Worm (Caenorhabditis elegans): ENCODE data around the gene T07G12.2.
A peak's percentile ranks its signal among the peaks of the same experiment; 100 is the strongest.

T07G12.2 gene

DNA sequence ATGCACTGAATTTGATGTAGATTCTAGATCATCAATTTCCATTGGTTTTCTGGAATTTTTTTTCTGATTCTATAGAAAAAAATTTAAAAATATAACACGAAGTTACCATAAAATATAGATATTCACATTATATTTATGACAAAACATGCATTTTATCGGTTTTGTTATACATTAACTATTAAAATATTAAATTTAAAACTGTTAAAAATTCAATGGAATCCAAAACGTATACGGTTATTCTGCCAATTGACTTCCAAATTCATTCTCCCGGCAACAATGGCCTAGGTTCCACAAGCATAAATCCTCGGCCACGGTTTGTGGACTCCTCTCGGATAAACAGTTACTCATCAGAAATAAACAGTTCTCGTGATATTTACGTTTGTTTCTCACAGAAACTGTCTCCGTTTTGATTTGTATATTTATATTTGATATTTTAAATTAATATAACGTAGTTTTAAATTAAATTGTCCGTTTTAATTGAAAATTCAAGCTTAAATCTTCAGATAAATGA lies 46.8 kb upstream of the T07G12.2 start, which contains the start of the genes F01D4.5 and ced-5 (continued):
- TF ChIP-seq snpc-4 (tag; optimal IDR thresholded peaks at IDR 0.05) (peak; percentile 83), C04F5.9 (tag; optimal IDR thresholded peaks at IDR 0.05) (peak; percentile 92), rnt-1 (tag; optimal IDR thresholded peaks at IDR 0.05) (peak; percentile 100), blmp-1 (tag; optimal IDR thresholded peaks at IDR 0.05) (peak; percentile 54), ceh-90 (tag; optimal IDR thresholded peaks at IDR 0.05) (peak; percentile 99), nhr-28 (tag; optimal IDR thresholded peaks at IDR 0.05) (no peak), mef-2 (tag; optimal IDR thresholded peaks at IDR 0.05) (no peak), alr-1 (tag; optimal IDR thresholded peaks at IDR 0.05; ENCODE audit: borderline replicate concordance) (no peak), nhr-19 (GFP tag; conservative IDR thresholded peaks at IDR 0.05) (peak; percentile 92), pax-3 (tag; optimal IDR thresholded peaks at IDR 0.05) (peak; percentile 95), vab-15 (tag; optimal IDR thresholded peaks at IDR 0.05) (peak; percentile 4), C34B4.2 (tag; optimal IDR thresholded peaks at IDR 0.05) (peak; percentile 35), ets-5 (GFP tag; IDR thresholded peaks at IDR 0.05) (no peak), nhr-76 (tag; optimal IDR thresholded peaks at IDR 0.05) (no peak), ztf-11 (tag; optimal IDR thresholded peaks at IDR 0.05) (peak in 1 of 2 experiments; percentile 97), tlp-1 (tag; optimal IDR thresholded peaks at IDR 0.05) (no peak), lin-13 (GFP tag; optimal IDR thresholded peaks at IDR 0.05) (peak; percentile 68), jun-1 (tag; optimal IDR thresholded peaks at IDR 0.05) (peak; percentile 58), unc-130 (tag; optimal IDR thresholded peaks at IDR 0.05) (peak; percentile 36), unc-30 (tag; optimal IDR thresholded peaks at IDR 0.05) (no peak), ceh-82 (tag; optimal IDR thresholded peaks at IDR 0.05) (peak; percentile 56 to 65 (median 63)), fkh-4 (tag; optimal IDR thresholded peaks at IDR 0.05; ENCODE audit: borderline replicate concordance) (peak; percentile 99), ces-1 (GFP tag; optimal IDR thresholded peaks at IDR 0.05) (no peak), swsn-7 (tag; optimal IDR thresholded peaks at IDR 0.05) (peak; percentile 90), mab-9 (GFP tag; IDR thresholded peaks at IDR 0.05) (peak; percentile 87), elt-3 (tag; optimal IDR thresholded peaks at IDR 0.05) (peak in 3 of 6 experiments; percentile 5 to 77 (median 41)), skn-1 (tag; optimal IDR thresholded peaks at IDR 0.05) (peak; percentile 69), isw-1 (GFP tag; IDR thresholded peaks at IDR 0.05) (peak; percentile 79), lin-14 (GFP tag; optimal IDR thresholded peaks at IDR 0.05) (peak; percentile 92), fkh-8 (tag; optimal IDR thresholded peaks at IDR 0.05) (peak; percentile 84), sox-4 (tag; optimal IDR thresholded peaks at IDR 0.05) (peak; percentile 96), elt-2 (tag; optimal IDR thresholded peaks at IDR 0.05) (peak; percentile 91), hlh-4 (tag; optimal IDR thresholded peaks at IDR 0.05) (peak; percentile 94), sptf-1 (tag; optimal IDR thresholded peaks at IDR 0.05) (no peak), hlh-17 (GFP tag; optimal IDR thresholded peaks at IDR 0.05; ENCODE audit: borderline replicate concordance) (peak; percentile 40), aly-2 (tag; optimal IDR thresholded peaks at IDR 0.05) (peak; percentile 56), nhr-237 (tag; optimal IDR thresholded peaks at IDR 0.05) (no peak), egl-27 (tag; optimal IDR thresholded peaks at IDR 0.05) (no peak), efl-3 (GFP tag; optimal IDR thresholded peaks at IDR 0.05) (peak; percentile 77), ceh-63 (GFP tag; optimal IDR thresholded peaks at IDR 0.05) (peak; percentile 46), lir-3 (tag; optimal IDR thresholded peaks at IDR 0.05; ENCODE audit: poor library complexity) (peak; percentile 98), nhr-12 (tag; optimal IDR thresholded peaks at IDR 0.05) (no peak), snu-23 (GFP tag; optimal IDR thresholded peaks at IDR 0.05) (peak; percentile 88), mep-1 (tag; optimal IDR thresholded peaks at IDR 0.05) (peak; percentile 92), lsy-2 (tag; optimal IDR thresholded peaks at IDR 0.05) (peak; percentile 81 to 85), unc-98 (GFP tag; IDR thresholded peaks at IDR 0.05) (peak; percentile 90), zag-1 (tag; optimal IDR thresholded peaks at IDR 0.05) (no peak), unc-62 (GFP tag; optimal IDR thresholded peaks at IDR 0.05) (no peak), nhr-20 (tag; optimal IDR thresholded peaks at IDR 0.05) (peak; percentile 92), nhr-47 (tag; optimal IDR thresholded peaks at IDR 0.05) (peak; percentile 94), nhr-85 (tag) (peak; percentile 97), ceh-88 (GFP tag; IDR thresholded peaks at IDR 0.05) (peak; percentile 79)
